Worm (Caenorhabditis elegans) whole organism, late embryonic: Measurements from ENCODE around the gene ZK666.15.

ENCODE experiments used
- ceh-24 ChIP-seq: sonication (generic microtip); optimal IDR thresholded peaks from 2 replicates; lab custom pipeline; 2016; ENCODE audit warnings: mild to moderate bottlenecking, missing genetic modification characterization, missing compliant biosample characterization
- elt-2 ChIP-seq: sonication (generic microtip); optimal IDR thresholded peaks from 2 replicates; lab custom pipeline; 2016; ENCODE audit warnings: missing genetic modification reagents, missing genetic modification characterization, missing compliant biosample characterization
- elt-4 ChIP-seq: sonication (generic microtip); optimal IDR thresholded peaks from 2 replicates; lab custom pipeline; 2016; ENCODE audit warnings: missing genetic modification characterization, missing compliant biosample characterization
- hlh-15 ChIP-seq: sonication (generic microtip); optimal IDR thresholded peaks from 2 replicates; lab custom pipeline; 2016; ENCODE audit warnings: missing genetic modification characterization, missing compliant biosample characterization
- hlh-30 ChIP-seq: sonication (generic microtip); optimal IDR thresholded peaks from 2 replicates; lab custom pipeline; 2017; ENCODE audit warnings: antibody characterized with exemption, missing genetic modification characterization, missing compliant biosample characterization; ENCODE audit not compliant: insufficient read depth

ce11 chrII:10519017-10519416 lies 32.2 kb downstream of the ZK666.15 start, which contains the start of gene F59B10.4:
- TF ChIP-seq ceh-24 (tag; lab: Kevin White, UChicago) (no peak), elt-2 (no peak), hlh-15 (no peak), hlh-30 (tag; lab: Kevin White, UChicago) (no peak), elt-4 (tag; lab: Kevin White, UChicago) (no peak)
